Fruit fly (Drosophila melanogaster): ENCODE results near the gene CG31140.
A peak's percentile ranks its signal among the peaks of the same experiment; 100 is the strongest.

CG31140 gene

DNA sequence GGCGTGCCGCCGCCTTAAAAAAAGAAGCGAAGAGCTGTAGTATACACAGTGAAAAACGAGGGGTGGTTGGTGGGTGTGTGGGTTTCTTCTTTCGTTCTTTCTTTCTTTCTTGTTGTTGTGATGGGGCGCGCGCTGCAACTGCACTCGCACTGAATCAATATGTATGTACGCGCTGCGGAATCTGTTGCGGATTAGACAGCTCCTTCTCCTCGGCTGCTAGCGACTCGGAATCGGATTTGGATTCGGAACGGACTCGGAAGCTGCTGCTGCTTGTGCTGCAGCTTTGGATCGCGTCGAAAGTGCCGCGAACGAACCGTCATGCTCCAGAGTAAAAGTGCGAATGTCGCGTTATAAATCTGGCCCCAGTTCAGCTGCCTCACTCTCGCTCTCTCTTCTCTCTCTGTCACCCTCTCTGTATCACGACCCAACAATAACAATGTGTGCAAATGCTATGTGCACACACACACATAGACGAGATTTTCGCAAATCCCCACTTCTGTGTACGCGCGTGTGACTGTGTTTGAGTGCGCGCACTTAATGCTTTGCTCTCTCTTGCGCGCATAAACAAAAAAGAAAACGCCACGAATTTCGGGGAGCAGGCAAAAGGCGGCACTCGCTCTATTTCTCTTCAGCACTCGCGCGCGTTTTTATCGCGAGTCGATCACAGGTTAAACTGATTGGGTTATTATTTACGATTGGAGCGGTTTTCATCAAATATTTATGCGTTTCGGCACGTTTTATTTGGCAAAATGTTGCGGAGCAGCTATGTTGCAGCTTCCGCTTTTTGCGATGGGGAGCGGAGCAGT is 68.2 kb downstream of the CG31140 start (continued):
- no peak for TF ChIP-seq Dad (GFP tag; optimal IDR thresholded peaks at IDR 0.05)
- TF ChIP-seq z (GFP tag; IDR thresholded peaks at IDR 0.05): no peak
- no peak for TF ChIP-seq br (optimal IDR thresholded peaks at IDR 0.05)
- no peak for TF ChIP-seq sisA (GFP tag; IDR thresholded peaks at IDR 0.05)
- TF ChIP-seq CG31224 (GFP tag; IDR thresholded peaks at IDR 0.05): no peak
- peak; percentile 26; the same call in 1 of the 2 replicates for TF ChIP-seq CG14014 (GFP tag; IDR thresholded peaks at IDR 0.05)
- peak; percentile 63 for TF ChIP-seq chm (GFP tag; IDR thresholded peaks at IDR 0.05)
- peak; percentile 77 to 92 for TF ChIP-seq Trl (optimal IDR thresholded peaks at IDR 0.05)
- peak; percentile 12 for TF ChIP-seq Trl (GFP tag; optimal IDR thresholded peaks at IDR 0.05)
- no peak for TF ChIP-seq Atf3 (GFP tag; optimal IDR thresholded peaks at IDR 0.05)
- no peak for TF ChIP-seq lbe (GFP tag; optimal IDR thresholded peaks at IDR 0.05)
- no peak for TF ChIP-seq schlank (tag; optimal IDR thresholded peaks at IDR 0.05)
- TF ChIP-seq caup (GFP tag; optimal IDR thresholded peaks at IDR 0.05; ENCODE audit: severe bottlenecking): peak; percentile 49
- TF ChIP-seq btn (GFP tag; optimal IDR thresholded peaks at IDR 0.05): no peak
- TF ChIP-seq CG13894 (tag; optimal IDR thresholded peaks at IDR 0.05): peak; percentile 34
- TF ChIP-seq Atf6 (GFP tag; IDR thresholded peaks at IDR 0.05): peak; percentile 47; the same call in 1 of the 2 replicates
- TF ChIP-seq CG16779 (GFP tag; IDR thresholded peaks at IDR 0.05): peak; percentile 74
- no peak for TF ChIP-seq CG8281 (tag; optimal IDR thresholded peaks at IDR 0.05)
- TF ChIP-seq CG4424 (GFP tag; optimal IDR thresholded peaks at IDR 0.05): no peak
- TF ChIP-seq Taf1 (GFP tag; IDR thresholded peaks at IDR 0.05): no peak
- no peak for TF ChIP-seq ranshi (GFP tag; IDR thresholded peaks at IDR 0.05)
- no peak for TF ChIP-seq croc (GFP tag; conservative IDR thresholded peaks at IDR 0.05)
- TF ChIP-seq ttk (GFP tag; IDR thresholded peaks at IDR 0.05): no peak
- TF ChIP-seq repo (GFP tag; optimal IDR thresholded peaks at IDR 0.05): no peak
- TF ChIP-seq stc (GFP tag; IDR thresholded peaks at IDR 0.05): peak; percentile 35; the same call in 1 of the 2 replicates
- TF ChIP-seq CG6813 (GFP tag; optimal IDR thresholded peaks at IDR 0.05): peak; percentile 50
- TF ChIP-seq kah (GFP tag; optimal IDR thresholded peaks at IDR 0.05): no peak
- no peak for TF ChIP-seq CG7928 (GFP tag; optimal IDR thresholded peaks at IDR 0.05)
- no peak for TF ChIP-seq Ets97D (GFP tag; optimal IDR thresholded peaks at IDR 0.05)
- peak; percentile 51 for TF ChIP-seq CG6854 (GFP tag; optimal IDR thresholded peaks at IDR 0.05)
- TF ChIP-seq sob (GFP tag; IDR thresholded peaks at IDR 0.05): peak; percentile 41; the same call in 1 of the 2 replicates
- TF ChIP-seq CG4707 (GFP tag; optimal IDR thresholded peaks at IDR 0.05): no peak
- no peak for TF ChIP-seq NfI (GFP tag; optimal IDR thresholded peaks at IDR 0.05)
- TF ChIP-seq gcm (GFP tag; optimal IDR thresholded peaks at IDR 0.05): no peak
- TF ChIP-seq crol (GFP tag; IDR thresholded peaks at IDR 0.05): no peak; the same call in 1 of the 2 replicates
- peak; percentile 86 for TF ChIP-seq Jarid2 (GFP tag; optimal IDR thresholded peaks at IDR 0.05)
- TF ChIP-seq danr (GFP tag; IDR thresholded peaks at IDR 0.05): no peak
- TF ChIP-seq CG4617 (GFP tag; optimal IDR thresholded peaks at IDR 0.05; ENCODE audit: borderline replicate concordance): peak; percentile 46
- peak; percentile 65 for TF ChIP-seq Drgx (GFP tag; IDR thresholded peaks at IDR 0.05)
- 0 out of 2 replicates have a peak, but pooled peaks have one; percentile 23 for TF ChIP-seq Rx (GFP tag; IDR thresholded peaks at IDR 0.05)
- 0 out of 3 replicates have a peak, but pooled peaks have one; percentile 24 for TF ChIP-seq CG6175 (GFP tag; IDR thresholded peaks at IDR 0.05)
- no peak for TF ChIP-seq C15 (GFP tag; IDR thresholded peaks at IDR 0.05)
- no peak for TF ChIP-seq CG9817 (tag; optimal IDR thresholded peaks at IDR 0.05)
- no peak for TF ChIP-seq CG8089 (GFP tag; optimal IDR thresholded peaks at IDR 0.05)
- no peak for TF ChIP-seq CG5953 (GFP tag; IDR thresholded peaks at IDR 0.05)
- no peak for TF ChIP-seq dmrt11E (tag; optimal IDR thresholded peaks at IDR 0.05)
- TF ChIP-seq CG14441 (GFP tag; IDR thresholded peaks at IDR 0.05): peak; percentile 40; the same call in 1 of the 2 replicates
- TF ChIP-seq insv (GFP tag; optimal IDR thresholded peaks at IDR 0.05): no peak
- TF ChIP-seq bsh (GFP tag; optimal IDR thresholded peaks at IDR 0.05): peak in 1 of 2 experiments; percentile 29
- TF ChIP-seq inv (GFP tag; IDR thresholded peaks at IDR 0.05; ENCODE audit: partially characterized antibody): no peak

Data from whole organism, embryonic.